Fruit fly (Drosophila melanogaster) whole organism, adult: Measurements from ENCODE around the gene CG10184.

Experiments used
- CG11617 ChIP-seq: fragments of 200-800 bp; sonication (Bioruptor generic); optimal IDR thresholded peaks from 2 replicates; lab custom pipeline; 2017; ENCODE audit warnings: mild to moderate bottlenecking, missing biosample characterization, missing genetic modification reagents, missing genetic modification characterization
- CG33017 ChIP-seq: fragments of 200-800 bp; sonication (Bioruptor generic); optimal IDR thresholded peaks from 2 replicates; lab custom pipeline; 2018; ENCODE audit warnings: missing biosample characterization, mild to moderate bottlenecking, missing genetic modification characterization, moderate library complexity
- CG7045 ChIP-seq: fragments of 200-800 bp; sonication (Bioruptor generic); optimal IDR thresholded peaks from 2 replicates; lab custom pipeline; 2017; ENCODE audit warnings: missing biosample characterization, mild to moderate bottlenecking, missing genetic modification characterization
- Clk ChIP-seq: fragments of 200-800 bp; sonication (Bioruptor generic); optimal IDR thresholded peaks from 2 replicates; lab custom pipeline; 2017; ENCODE audit warnings: missing biosample characterization, missing genetic modification characterization
- Crg-1 ChIP-seq: fragments of 200-800 bp; sonication (Bioruptor generic); optimal IDR thresholded peaks from 2 replicates; lab custom pipeline; 2016; ENCODE audit warnings: missing biosample characterization, missing genetic modification characterization
- Hr96 ChIP-seq: fragments of 200-800 bp; sonication (Bioruptor generic); optimal IDR thresholded peaks from 2 replicates; lab custom pipeline; 2016; ENCODE audit warnings: missing biosample characterization, missing genetic modification characterization
- cnc ChIP-seq, 2 experiments: fragments of >200 bp; optimal IDR thresholded peaks; 2 replicates each; lab custom pipeline; 2017
- pad ChIP-seq: fragments of 200-800 bp; sonication (Bioruptor generic); optimal IDR thresholded peaks from 3 replicates; lab custom pipeline; 2017; ENCODE audit warnings: missing biosample characterization, missing genetic modification characterization, mild to moderate bottlenecking, moderate library complexity, missing genetic modification reagents
- tj ChIP-seq: fragments of 200-800 bp; sonication (Bioruptor generic); optimal IDR thresholded peaks from 3 replicates; lab custom pipeline; 2017; ENCODE audit warnings: missing biosample characterization, mild to moderate bottlenecking, missing genetic modification characterization, moderate library complexity
- toe ChIP-seq: fragments of 200-800 bp; sonication (Bioruptor generic); optimal IDR thresholded peaks from 2 replicates; lab custom pipeline; 2016; ENCODE audit warnings: missing biosample characterization, missing genetic modification characterization

dm6 chr3R:23627140-23627539 is 21.8 kb upstream of the CG10184 start:
- TF ChIP-seq CG33017 (tag; lab: Kevin White, UChicago), result no peak
- TF ChIP-seq CG7045, result no peak
- peak; percentile 55 for TF ChIP-seq tj
- TF ChIP-seq pad (GFP tag; lab: Kevin White, UChicago), result no peak
- TF ChIP-seq cnc (optimal IDR thresholded peaks at IDR 0.05; lab: Kevin White, UChicago), result no peak
- no peak for TF ChIP-seq CG11617 (GFP tag; lab: Kevin White, UChicago)
- TF ChIP-seq Clk (GFP tag; lab: Kevin White, UChicago), result no peak
- no peak for TF ChIP-seq toe (GFP tag; lab: Kevin White, UChicago)
- no peak for TF ChIP-seq Hr96 (GFP tag; lab: Kevin White, UChicago)
- TF ChIP-seq Crg-1, result no peak
